Worm (Caenorhabditis elegans): ENCODE data around the gene Y40B10B.1.

Gene Y40B10B.1

DNA sequence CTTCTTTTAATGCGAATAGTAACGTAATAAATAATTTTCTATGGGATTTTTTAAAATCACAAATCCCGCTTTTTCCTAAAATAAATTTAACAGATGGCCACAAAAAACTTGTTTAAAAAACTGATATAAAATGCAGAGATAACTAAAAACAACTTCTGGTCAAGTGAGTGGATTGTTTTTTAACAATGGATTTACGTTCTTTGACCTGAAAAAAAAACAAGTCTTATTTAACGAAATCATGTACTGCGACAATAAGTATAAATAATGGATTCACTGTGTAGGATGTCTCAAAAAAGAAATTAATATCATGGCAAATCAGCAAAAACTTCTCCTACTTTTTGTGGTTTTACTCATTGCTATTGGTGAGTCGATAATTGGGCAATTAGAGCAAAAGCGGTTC lies 4.2 kb downstream of the Y40B10B.1 start, which contains the start of gene fipr-25:
Gene fipr-25, plus strand, starts transcription at position 301 of the 400 bp plus-strand sequence.
- TF ChIP-seq unc-62 (GFP tag; optimal IDR thresholded peaks at IDR 0.05), result no peak

- TF ChIP-seq unc-62 (GFP tag; optimal IDR thresholded peaks at IDR 0.05), result no peak
Measured at ce11 chrV:1955246-1955645, 6.1 kb downstream of the Y40B10B.1 start.

ce11 chrV:1945875-1946274 lies 15.5 kb downstream of the Y40B10B.1 start:
- no peak for TF ChIP-seq unc-62 (GFP tag; optimal IDR thresholded peaks at IDR 0.05)

ce11 chrV:1943465-1943864 lies 17.9 kb downstream of the Y40B10B.1 start:
- no peak for TF ChIP-seq unc-62 (GFP tag; optimal IDR thresholded peaks at IDR 0.05)

- no peak for TF ChIP-seq unc-62 (GFP tag; optimal IDR thresholded peaks at IDR 0.05)
Measured at ce11 chrV:1940472-1941221, 20.7 kb downstream of the Y40B10B.1 start.

ce11 chrV:1937963-1938362 lies 23.4 kb downstream of the Y40B10B.1 start, which contains the start of gene glb-25:
Gene glb-25 (plus strand): TSS chrV:1938263.
- TF ChIP-seq unc-62 (GFP tag; optimal IDR thresholded peaks at IDR 0.05), result no peak

DNA sequence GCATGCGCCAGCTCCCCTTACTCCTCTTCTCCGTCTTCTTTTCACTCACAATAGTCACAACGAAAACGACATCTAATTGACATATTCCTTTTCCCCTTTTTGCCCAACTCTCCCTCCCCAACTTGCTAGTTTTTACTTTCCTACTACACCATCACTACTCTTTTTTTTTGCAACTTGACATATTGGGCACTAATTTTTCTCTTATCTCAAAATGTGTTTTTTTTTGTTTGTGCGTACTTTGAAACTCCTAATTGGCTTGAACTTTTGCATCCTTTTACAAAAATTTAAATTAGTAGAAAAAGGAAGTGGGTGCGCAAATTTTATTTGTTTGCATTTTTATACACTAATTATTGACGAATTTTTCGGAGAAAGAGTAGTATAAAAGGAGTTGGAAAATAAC lies 25.9 kb downstream of the Y40B10B.1 start:
- TF ChIP-seq unc-62 (GFP tag; optimal IDR thresholded peaks at IDR 0.05), result no peak

DNA sequence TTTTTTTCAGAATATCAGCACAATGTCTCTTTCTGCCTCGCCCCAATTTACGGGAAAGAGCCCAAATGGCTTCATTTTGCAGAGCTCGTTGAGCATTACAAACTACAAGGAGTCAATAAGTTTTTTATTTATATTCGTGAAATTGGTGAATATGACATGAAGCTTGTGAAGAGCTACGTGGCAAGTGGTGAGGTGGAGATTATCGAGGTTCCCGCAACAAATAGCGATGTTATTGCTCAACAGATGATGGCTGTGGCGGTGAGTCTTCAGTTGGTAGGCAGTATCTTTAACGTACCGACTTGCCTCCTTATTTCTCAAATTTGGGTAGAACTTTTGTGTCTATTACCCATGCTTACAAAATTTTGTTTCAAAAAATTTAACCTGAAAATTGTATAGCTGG lies 32.9 kb downstream of the Y40B10B.1 start:
- no peak for TF ChIP-seq unc-62 (GFP tag; optimal IDR thresholded peaks at IDR 0.05)

- no peak for TF ChIP-seq unc-62 (GFP tag; optimal IDR thresholded peaks at IDR 0.05)
Measured at ce11 chrV:1927015-1927414, 34.3 kb downstream of the Y40B10B.1 start, which contains the start of gene T06A1.5. Gene T06A1.5 (plus strand): TSS chrV:1927223.

DNA sequence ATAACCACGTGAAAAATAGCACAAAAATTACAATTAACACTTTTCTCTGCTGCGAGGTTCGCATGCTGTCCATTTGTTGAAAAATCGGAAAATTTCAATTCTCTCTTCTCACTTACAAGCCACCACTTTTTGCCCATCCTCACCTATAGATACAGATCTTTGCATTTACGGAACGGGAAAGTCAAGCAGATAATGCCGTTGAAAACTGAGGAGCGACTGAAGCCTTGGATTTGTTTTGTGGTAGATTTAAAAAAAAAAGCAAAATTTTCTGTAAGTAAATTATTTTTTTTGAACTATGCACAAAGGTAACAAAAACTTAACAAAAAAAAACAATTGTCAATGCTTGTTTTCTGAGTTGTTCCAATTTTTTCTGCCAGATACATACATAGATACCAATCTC lies 35.9 kb downstream of the Y40B10B.1 start, which contains the start of gene T06A1.1:
Gene T06A1.1, minus strand, starts transcription at position 101 of the 400 bp plus-strand sequence.
- no peak for TF ChIP-seq unc-62 (GFP tag; optimal IDR thresholded peaks at IDR 0.05)

DNA sequence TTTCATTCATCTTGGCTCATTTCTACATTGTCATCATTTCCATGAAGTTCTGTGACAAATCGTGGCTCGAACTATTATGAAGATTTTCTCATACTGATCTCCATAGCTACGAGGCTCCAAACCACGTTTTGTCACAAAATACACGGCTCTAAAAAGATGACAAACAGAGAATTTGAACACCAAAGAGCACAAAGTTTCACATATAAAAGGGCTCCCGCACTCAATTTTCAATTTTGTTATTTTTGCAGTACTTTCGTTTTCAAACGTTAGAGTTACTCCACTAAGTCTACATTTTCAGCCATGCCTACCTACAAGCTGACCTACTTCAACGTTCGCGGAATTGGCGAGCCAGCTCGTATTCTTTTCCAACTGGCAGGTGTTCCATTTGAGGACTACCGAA lies 40.0 kb downstream of the Y40B10B.1 start, which contains the start of gene gst-37:
Gene gst-37, plus strand, starts transcription at position 301 of the 400 bp plus-strand sequence.
- no peak for TF ChIP-seq unc-62 (GFP tag; optimal IDR thresholded peaks at IDR 0.05)

ce11 chrV:1920105-1920504 lies 41.2 kb downstream of the Y40B10B.1 start, which contains the start of gene Y32G9A.12:
Gene Y32G9A.12 (minus strand): TSS chrV:1920205.
- no peak for TF ChIP-seq unc-62 (GFP tag; optimal IDR thresholded peaks at IDR 0.05)

DNA sequence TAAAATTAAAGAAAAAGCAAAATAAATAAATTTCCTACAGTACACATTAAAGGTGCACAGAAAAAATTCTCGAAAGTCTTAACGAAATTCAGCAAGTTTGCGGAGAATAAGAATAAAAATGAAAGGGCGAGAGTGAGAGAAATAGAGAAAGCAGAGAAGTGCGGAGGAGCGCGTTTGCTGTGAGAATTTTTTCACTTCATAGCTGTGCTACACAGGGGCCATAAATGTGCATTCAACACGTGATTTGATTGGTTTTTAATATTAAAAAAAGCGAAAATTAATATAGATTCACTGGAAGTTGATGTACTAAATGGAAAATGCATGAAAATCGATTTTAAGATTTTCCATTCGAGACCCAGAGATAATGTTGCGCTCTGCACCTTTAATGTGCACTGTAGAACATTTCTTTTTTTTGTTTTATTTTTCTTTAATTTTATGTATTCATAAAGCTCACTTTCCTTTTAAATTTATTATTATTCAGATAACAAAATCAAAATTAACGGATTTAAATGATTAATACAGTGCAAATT lies 43.3 kb downstream of the Y40B10B.1 start, which contains the start of gene Y32G9A.2:
Gene Y32G9A.2, plus strand, starts transcription at position 480 of the 530 bp plus-strand sequence.
- no peak for TF ChIP-seq unc-62 (GFP tag; optimal IDR thresholded peaks at IDR 0.05)

- TF ChIP-seq unc-62 (GFP tag; optimal IDR thresholded peaks at IDR 0.05), result no peak
Measured at ce11 chrV:1911102-1911501, 50.3 kb downstream of the Y40B10B.1 start, which contains the start of gene Y32G9A.3. Gene Y32G9A.3 (plus strand): TSS chrV:1911402.
